Fruit fly (Drosophila melanogaster) whole organism, embryonic: ENCODE results near the gene Apt1.

ENCODE experiments used
- ATbp ChIP-seq: fragments of 200-800 bp; sonication (Bioruptor generic); optimal IDR thresholded peaks from 2 replicates; lab custom pipeline; 2017; ENCODE audit warnings: missing biosample characterization, mild to moderate bottlenecking, missing genetic modification characterization, missing genetic modification reagents
- Adf1 ChIP-seq: fragments of 200-800 bp; sonication (Bioruptor generic); IDR thresholded peaks from 2 replicates; pipeline ENCODE4 v1.3.6; 2022; ENCODE audit warnings: missing biosample characterization, missing genetic modification characterization
- CG10147 ChIP-seq: fragments of 200-800 bp; sonication (Bioruptor generic); optimal IDR thresholded peaks from 2 replicates; lab custom pipeline; 2019; ENCODE audit warnings: missing biosample characterization, mild to moderate bottlenecking, missing genetic modification characterization, moderate library complexity
- CG10274 ChIP-seq: fragments of 200-800 bp; sonication (Bioruptor generic); optimal IDR thresholded peaks from 3 replicates; lab custom pipeline; 2017; ENCODE audit warnings: missing biosample characterization, mild to moderate bottlenecking, missing genetic modification characterization
- CG10366 ChIP-seq: fragments of 200-800 bp; sonication (Bioruptor generic); IDR thresholded peaks from 2 replicates; pipeline ENCODE4 v1.3.6; 2022; ENCODE audit warnings: missing biosample characterization, missing genetic modification characterization
- CG10959 ChIP-seq: fragments of 200-800 bp; sonication (Bioruptor generic); IDR thresholded peaks from 2 replicates; pipeline ENCODE4 v1.3.6; 2022; ENCODE audit warnings: missing biosample characterization, missing genetic modification characterization
- CG11093 ChIP-seq: fragments of 200-800 bp; sonication (Bioruptor generic); IDR thresholded peaks from 3 replicates; pipeline ENCODE4 v1.3.6; 2022; ENCODE audit warnings: missing biosample characterization, missing genetic modification characterization
- CG11504 ChIP-seq: fragments of 200-800 bp; sonication (Bioruptor generic); optimal IDR thresholded peaks from 3 replicates; lab custom pipeline; 2019; ENCODE audit warnings: missing biosample characterization, mild to moderate bottlenecking, missing genetic modification characterization, moderate library complexity
- CG12659 ChIP-seq: fragments of 200-800 bp; sonication (Bioruptor generic); optimal IDR thresholded peaks from 3 replicates; lab custom pipeline; 2017; ENCODE audit warnings: mild to moderate bottlenecking, missing biosample characterization, missing genetic modification reagents, missing genetic modification characterization
- CG12942 ChIP-seq: fragments of 200-800 bp; sonication (Bioruptor generic); optimal IDR thresholded peaks from 3 replicates; lab custom pipeline; 2016; ENCODE audit warnings: missing biosample characterization, missing genetic modification characterization
- CG14014 ChIP-seq: fragments of 200-800 bp; sonication (Bioruptor generic); IDR thresholded peaks from 2 replicates; pipeline ENCODE4 v1.3.6; 2022; ENCODE audit warnings: missing biosample characterization, missing genetic modification characterization
- CG14667 ChIP-seq: fragments of 200-800 bp; sonication (Bioruptor generic); IDR thresholded peaks from 2 replicates; pipeline ENCODE4 v1.3.6; 2022; ENCODE audit warnings: missing biosample characterization, missing genetic modification characterization
- CG1603 ChIP-seq: fragments of 200-800 bp; sonication (Bioruptor generic); optimal IDR thresholded peaks from 2 replicates; lab custom pipeline; 2019; ENCODE audit warnings: missing biosample characterization, mild to moderate bottlenecking, missing genetic modification characterization, moderate library complexity
- CG16863 ChIP-seq: fragments of 200-800 bp; sonication (Bioruptor generic); optimal IDR thresholded peaks from 3 replicates; lab custom pipeline; 2016; ENCODE audit warnings: missing biosample characterization, missing genetic modification characterization
- CG17361 ChIP-seq: fragments of 200-800 bp; sonication (Bioruptor generic); IDR thresholded peaks from 3 replicates; pipeline ENCODE4 v1.3.6; 2022; ENCODE audit warnings: missing biosample characterization, missing genetic modification characterization
- CG17385 ChIP-seq: fragments of 200-800 bp; sonication (Bioruptor generic); optimal IDR thresholded peaks from 3 replicates; lab custom pipeline; 2018; ENCODE audit warnings: missing biosample characterization, mild to moderate bottlenecking, missing genetic modification characterization
- CG1792 ChIP-seq: fragments of 200-800 bp; sonication (Bioruptor generic); optimal IDR thresholded peaks from 2 replicates; lab custom pipeline; 2016; ENCODE audit warnings: missing biosample characterization, missing genetic modification characterization
- CG18476 ChIP-seq: fragments of 200-800 bp; sonication (Bioruptor generic); optimal IDR thresholded peaks from 2 replicates; lab custom pipeline; 2016; ENCODE audit warnings: missing biosample characterization, mild to moderate bottlenecking, missing genetic modification characterization
- CG18619 ChIP-seq: fragments of 200-800 bp; sonication (Bioruptor generic); optimal IDR thresholded peaks from 3 replicates; lab custom pipeline; 2017; ENCODE audit warnings: missing biosample characterization, mild to moderate bottlenecking, missing genetic modification characterization
- CG2678 ChIP-seq: fragments of 200-800 bp; sonication (Bioruptor generic); optimal IDR thresholded peaks from 3 replicates; lab custom pipeline; 2019; ENCODE audit warnings: missing biosample characterization, mild to moderate bottlenecking, missing genetic modification characterization, moderate library complexity
- CG2712 ChIP-seq: fragments of 200-800 bp; optimal IDR thresholded peaks from 3 replicates; lab custom pipeline; 2019; ENCODE audit warnings: missing biosample characterization, mild to moderate bottlenecking, missing genetic modification characterization, moderate library complexity
- CG3163 ChIP-seq: fragments of 200-800 bp; sonication (Bioruptor generic); optimal IDR thresholded peaks from 3 replicates; lab custom pipeline; 2016; ENCODE audit warnings: missing biosample characterization, missing genetic modification characterization
- CG3407 ChIP-seq: fragments of 200-800 bp; sonication (Bioruptor generic); optimal IDR thresholded peaks from 2 replicates; lab custom pipeline; 2018; ENCODE audit warnings: missing biosample characterization, mild to moderate bottlenecking, missing genetic modification characterization
- CG4404 ChIP-seq: fragments of 200-800 bp; sonication (Bioruptor generic); IDR thresholded peaks from 2 replicates; pipeline ENCODE4 v1.3.6; 2022; ENCODE audit warnings: missing biosample characterization, missing genetic modification characterization
- CG4820 ChIP-seq: fragments of 200-800 bp; sonication (Bioruptor generic); optimal IDR thresholded peaks from 3 replicates; lab custom pipeline; 2016; ENCODE audit warnings: missing biosample characterization, missing genetic modification characterization
- CG7556 ChIP-seq: fragments of 200-800 bp; sonication (Bioruptor generic); optimal IDR thresholded peaks from 2 replicates; lab custom pipeline; 2017; ENCODE audit warnings: missing biosample characterization, mild to moderate bottlenecking, missing genetic modification characterization
- CG8944 ChIP-seq: fragments of 200-800 bp; sonication (Bioruptor generic); optimal IDR thresholded peaks from 3 replicates; lab custom pipeline; 2016; ENCODE audit warnings: missing biosample characterization, missing genetic modification characterization
- Ets65A ChIP-seq: fragments of 200-800 bp; sonication (Bioruptor generic); peaks from one replicate; lab custom pipeline; 2016; ENCODE audit warnings: missing biosample characterization, missing genetic modification characterization
- Lhr ChIP-seq: fragments of 200-800 bp; sonication (Bioruptor generic); optimal IDR thresholded peaks from 3 replicates; lab custom pipeline; 2017; ENCODE audit warnings: mild to moderate bottlenecking, missing biosample characterization, missing genetic modification reagents, missing genetic modification characterization
- Mad ChIP-seq: fragments of 200-800 bp; sonication (Bioruptor generic); optimal IDR thresholded peaks from 2 replicates; lab custom pipeline; 2016; ENCODE audit warnings: missing biosample characterization, missing genetic modification characterization
- Mrtf ChIP-seq: fragments of 200-800 bp; sonication (Bioruptor generic); IDR thresholded peaks from 3 replicates; pipeline ENCODE4 v1.3.6; 2022; ENCODE audit warnings: missing biosample characterization, missing genetic modification characterization
- Nf-YB ChIP-seq: fragments of 200-800 bp; sonication (Bioruptor generic); optimal IDR thresholded peaks from 3 replicates; lab custom pipeline; 2019; ENCODE audit warnings: missing biosample characterization, mild to moderate bottlenecking, missing genetic modification characterization, moderate library complexity
- Sox102F ChIP-seq: fragments of 200-800 bp; sonication (Bioruptor generic); optimal IDR thresholded peaks from 2 replicates; lab custom pipeline; 2018; ENCODE audit warnings: missing biosample characterization, mild to moderate bottlenecking, missing genetic modification characterization, moderate library complexity
- Sry-δ ChIP-seq: fragments of 200-800 bp; sonication (Bioruptor generic); optimal IDR thresholded peaks from 2 replicates; lab custom pipeline; 2016; ENCODE audit warnings: missing biosample characterization, missing genetic modification characterization
- Usf ChIP-seq: fragments of 200-800 bp; sonication (Bioruptor generic); optimal IDR thresholded peaks from 2 replicates; lab custom pipeline; 2017; ENCODE audit warnings: missing genotype, missing biosample characterization, missing genetic modification characterization
- Xrp1 ChIP-seq: fragments of 200-800 bp; sonication (Bioruptor generic); IDR thresholded peaks from 2 replicates; pipeline ENCODE4 v1.3.6; 2022; ENCODE audit warnings: missing biosample characterization, missing genetic modification characterization
- aop ChIP-seq: fragments of 200-800 bp; sonication (Bioruptor generic); IDR thresholded peaks from 2 replicates; pipeline ENCODE4 v1.3.6; 2022; ENCODE audit warnings: missing biosample characterization, missing genetic modification characterization
- chif ChIP-seq, 2 experiments: fragments of 200-800 bp; sonication (Bioruptor generic); optimal IDR thresholded peaks; 3 replicates each; lab custom pipeline; 2016; ENCODE audit warnings: missing biosample characterization in 2 of 2, missing genetic modification characterization in 2 of 2
- dm ChIP-seq: fragments of 200-800 bp; sonication (Bioruptor generic); optimal IDR thresholded peaks from 3 replicates; lab custom pipeline; 2016; ENCODE audit warnings: missing biosample characterization, missing genetic modification characterization
- gcm ChIP-seq: fragments of 200-800 bp; sonication (Bioruptor generic); optimal IDR thresholded peaks from 2 replicates; lab custom pipeline; 2019; ENCODE audit warnings: missing biosample characterization, mild to moderate bottlenecking, missing genetic modification characterization, moderate library complexity
- knrl ChIP-seq: fragments of 200-800 bp; sonication (Bioruptor generic); IDR thresholded peaks from 3 replicates; pipeline ENCODE4 v1.3.6; 2022; ENCODE audit warnings: missing biosample characterization, missing genetic modification characterization; ENCODE audit not compliant: partially characterized antibody
- nerfin-1 ChIP-seq: fragments of 200-800 bp; sonication (Bioruptor generic); optimal IDR thresholded peaks from 3 replicates; lab custom pipeline; 2019; ENCODE audit warnings: missing biosample characterization, mild to moderate bottlenecking, missing genetic modification characterization, moderate library complexity
- peb ChIP-seq: fragments of 200-800 bp; sonication (Bioruptor generic); IDR thresholded peaks from 2 replicates; pipeline ENCODE4 v1.3.6; 2022; ENCODE audit warnings: missing biosample characterization, missing genetic modification characterization
- pum ChIP-seq: fragments of 200-800 bp; sonication (Bioruptor generic); optimal IDR thresholded peaks from 2 replicates; lab custom pipeline; 2016; ENCODE audit warnings: missing biosample characterization, missing genetic modification characterization
- row ChIP-seq: fragments of 200-800 bp; sonication (Bioruptor generic); IDR thresholded peaks from 3 replicates; pipeline ENCODE4 v1.3.6; 2022; ENCODE audit warnings: missing biosample characterization, missing genetic modification characterization
- salm ChIP-seq: fragments of 200-800 bp; sonication (Bioruptor generic); optimal IDR thresholded peaks from 2 replicates; lab custom pipeline; 2018; ENCODE audit warnings: missing biosample characterization, mild to moderate bottlenecking, missing genetic modification characterization
- stwl ChIP-seq: fragments of 200-800 bp; sonication (Bioruptor generic); optimal IDR thresholded peaks from 3 replicates; lab custom pipeline; 2018; ENCODE audit warnings: missing biosample characterization, mild to moderate bottlenecking, missing genetic modification characterization, moderate library complexity
- unpg ChIP-seq: fragments of 200-800 bp; sonication (Bioruptor generic); optimal IDR thresholded peaks from 3 replicates; lab custom pipeline; 2018; ENCODE audit warnings: missing biosample characterization, mild to moderate bottlenecking, missing genetic modification characterization, moderate library complexity

Gene Apt1

DNA sequence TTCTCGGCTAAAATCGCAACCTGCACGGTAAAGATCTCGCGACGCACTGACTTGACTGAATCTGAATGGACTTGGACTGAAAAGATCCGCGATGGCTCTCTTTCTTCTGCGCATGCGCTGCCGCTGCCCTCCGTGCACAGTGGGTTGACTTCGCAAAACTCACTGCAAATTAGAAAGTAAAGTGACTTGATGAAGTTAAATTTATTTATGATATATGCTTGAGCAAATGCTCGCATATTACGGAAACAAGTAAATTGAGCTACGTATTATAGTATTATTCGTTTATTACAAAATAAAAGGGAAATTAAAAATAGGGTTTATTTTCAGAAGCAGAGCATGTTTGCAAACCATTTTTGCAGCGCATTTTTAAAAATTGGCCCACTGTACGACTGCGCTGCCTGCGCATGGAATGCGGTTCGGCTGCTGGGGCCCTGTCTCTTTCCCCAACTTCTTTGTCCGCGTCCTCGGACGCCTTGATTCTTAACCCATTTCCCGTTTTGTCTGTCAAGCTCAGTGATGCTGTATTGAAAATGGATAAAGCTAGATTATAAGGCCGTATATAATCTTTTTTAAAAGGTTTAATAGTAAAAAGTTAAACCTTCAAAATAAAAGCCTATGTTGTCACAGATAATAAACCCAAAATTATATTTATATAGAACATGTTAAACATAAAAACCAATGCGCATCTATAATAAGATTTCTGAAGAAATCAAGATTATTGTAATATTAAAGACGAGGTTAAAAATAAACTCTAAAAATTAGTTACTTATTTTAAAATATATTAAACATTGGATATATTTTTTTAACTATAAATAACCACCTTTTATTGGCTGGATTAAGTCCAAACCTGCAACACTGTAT lies 39.9 kb upstream of the Apt1 start, which contains the start of gene rt (continued):
- TF ChIP-seq pum (GFP tag; lab: Kevin White, UChicago) (peak; percentile 40), Sox102F (GFP tag; lab: Kevin White, UChicago) (peak; percentile 41), CG4404 (GFP tag; lab: Robert Waterston, UW) (peak; percentile 44), Sry-δ (GFP tag; lab: Kevin White, UChicago) (no peak), CG2712 (tag; lab: Kevin White, UChicago) (peak; percentile 84), CG7556 (GFP tag; lab: Kevin White, UChicago) (peak; percentile 58), aop (GFP tag; lab: Robert Waterston, UW) (peak; percentile 37; the same call in 1 of the 2 replicates), CG1603 (tag; lab: Kevin White, UChicago) (peak; percentile 58), CG18619 (GFP tag; lab: Kevin White, UChicago) (peak; percentile 33), Adf1 (0 out of 2 replicates have a peak, but pooled peaks have one; percentile 20), CG11093 (GFP tag; lab: Robert Waterston, UW) (peak; percentile 71; the same call in 2 of the 3 replicates), Ets65A (peak; percentile 23), unpg (peak; percentile 71), CG14014 (GFP tag; lab: Robert Waterston, UW) (0 out of 2 replicates have a peak, but pooled peaks have one; percentile 7), CG17385 (GFP tag; lab: Kevin White, UChicago) (peak; percentile 50), nerfin-1 (tag; lab: Kevin White, UChicago) (peak; percentile 70), gcm (GFP tag; lab: Kevin White, UChicago) (peak; percentile 68), CG10366 (GFP tag; lab: Robert Waterston, UW) (0 out of 2 replicates have a peak, but pooled peaks have one; percentile 16), Mad (GFP tag; lab: Kevin White, UChicago) (peak; percentile 27), CG14667 (GFP tag; lab: Robert Waterston, UW) (no peak), CG8944 (GFP tag; lab: Kevin White, UChicago) (no peak), CG1792 (no peak), CG18476 (GFP tag; lab: Kevin White, UChicago) (peak; percentile 36), CG12659 (GFP tag; lab: Kevin White, UChicago) (peak; percentile 32), dm (GFP tag; lab: Kevin White, UChicago) (no peak), CG3407 (peak; percentile 68), Nf-YB (GFP tag; lab: Kevin White, UChicago) (peak; percentile 29), Lhr (peak; percentile 27), CG12942 (GFP tag; lab: Kevin White, UChicago) (no peak), row (peak; percentile 88), chif (GFP tag; optimal IDR thresholded peaks at IDR 0.05; lab: Kevin White, UChicago) (peak; percentile 16 to 56), Xrp1 (GFP tag; lab: Robert Waterston, UW) (peak; percentile 75), Usf (GFP tag; lab: Kevin White, UChicago) (peak; percentile 22), salm (peak; percentile 29), stwl (tag; lab: Kevin White, UChicago) (peak; percentile 31), CG16863 (peak; percentile 38), CG10274 (GFP tag; lab: Kevin White, UChicago) (peak; percentile 3), CG10147 (GFP tag; lab: Kevin White, UChicago) (no peak), CG17361 (peak; percentile 68), CG10959 (GFP tag; lab: Robert Waterston, UW) (0 out of 2 replicates have a peak, but pooled peaks have one; percentile 33), CG3163 (GFP tag; lab: Kevin White, UChicago) (no peak), CG11504 (tag; lab: Kevin White, UChicago) (peak; percentile 66), CG4820 (peak; percentile 48), peb (GFP tag; lab: Robert Waterston, UW) (peak; percentile 45; the same call in 1 of the 2 replicates), Mrtf (GFP tag; lab: Robert Waterston, UW) (peak; percentile 30; the same call in 1 of the 3 replicates), ATbp (GFP tag; lab: Kevin White, UChicago) (peak; percentile 61), knrl (GFP tag; lab: Robert Waterston, UW) (0 out of 3 replicates have a peak, but pooled peaks have one; percentile 19), CG2678 (tag; lab: Kevin White, UChicago) (peak; percentile 68)
